Worm (Caenorhabditis elegans): Measurements from ENCODE around the gene cux-7.
A peak's percentile ranks its signal among the peaks of the same experiment; 100 is the strongest.

The cux-7 gene

ce11 chrIII:7544211-7544610 lies 23.6 kb upstream of the cux-7 start (continued):
- TF ChIP-seq tbx-2 (tag; optimal IDR thresholded peaks at IDR 0.05) (no peak), C04F5.9 (tag; optimal IDR thresholded peaks at IDR 0.05) (no peak), egl-27 (tag; optimal IDR thresholded peaks at IDR 0.05) (no peak), ceh-8 (GFP tag; optimal IDR thresholded peaks at IDR 0.05) (no peak), aha-1 (tag; optimal IDR thresholded peaks at IDR 0.05) (no peak), lin-35 (GFP tag; optimal IDR thresholded peaks at IDR 0.05) (no peak), pax-3 (tag; optimal IDR thresholded peaks at IDR 0.05) (no peak), nhr-76 (tag; optimal IDR thresholded peaks at IDR 0.05) (no peak), unc-98 (GFP tag; IDR thresholded peaks at IDR 0.05) (no peak), nhr-12 (tag; optimal IDR thresholded peaks at IDR 0.05) (no peak), unc-30 (tag; optimal IDR thresholded peaks at IDR 0.05) (no peak), snu-23 (GFP tag; optimal IDR thresholded peaks at IDR 0.05) (peak; percentile 24), elt-3 (tag; optimal IDR thresholded peaks at IDR 0.05) (no peak), nhr-71 (tag; optimal IDR thresholded peaks at IDR 0.05) (peak; percentile 48), lin-14 (GFP tag; optimal IDR thresholded peaks at IDR 0.05) (peak; percentile 64), nhr-20 (tag; optimal IDR thresholded peaks at IDR 0.05) (peak; percentile 14), nhr-84 (tag; optimal IDR thresholded peaks at IDR 0.05) (no peak), elt-2 (tag; optimal IDR thresholded peaks at IDR 0.05) (no peak), nhr-90 (tag; optimal IDR thresholded peaks at IDR 0.05; ENCODE audit: poor library complexity) (no peak), hpl-2 (GFP tag; optimal IDR thresholded peaks at IDR 0.05) (no peak), pag-3 (tag; optimal IDR thresholded peaks at IDR 0.05; ENCODE audit: borderline replicate concordance, insufficient read depth) (peak; percentile 83), mep-1 (tag; optimal IDR thresholded peaks at IDR 0.05) (peak; percentile 35), dsc-1 (tag; optimal IDR thresholded peaks at IDR 0.05) (peak; percentile 16), dpl-1 (GFP tag; optimal IDR thresholded peaks at IDR 0.05) (no peak), ets-5 (GFP tag; IDR thresholded peaks at IDR 0.05) (no peak), fkh-8 (tag; optimal IDR thresholded peaks at IDR 0.05) (no peak), sup-37 (GFP tag; optimal IDR thresholded peaks at IDR 0.05) (no peak), unc-130 (tag; optimal IDR thresholded peaks at IDR 0.05) (peak; percentile 25), fkh-4 (tag; optimal IDR thresholded peaks at IDR 0.05; ENCODE audit: borderline replicate concordance) (no peak), mdl-1 (tag; optimal IDR thresholded peaks at IDR 0.05) (no peak), grh-1 (GFP tag; IDR thresholded peaks at IDR 0.05) (no peak), ceh-63 (GFP tag; optimal IDR thresholded peaks at IDR 0.05) (no peak), blmp-1 (tag; optimal IDR thresholded peaks at IDR 0.05) (peak; percentile 88), xbp-1 (tag; optimal IDR thresholded peaks at IDR 0.05) (no peak), snpc-4 (tag; optimal IDR thresholded peaks at IDR 0.05) (no peak), nhr-11 (tag; optimal IDR thresholded peaks at IDR 0.05) (no peak), mab-9 (GFP tag; IDR thresholded peaks at IDR 0.05) (no peak), lin-39 (tag; optimal IDR thresholded peaks at IDR 0.05) (no peak), ceh-82 (tag; optimal IDR thresholded peaks at IDR 0.05) (no peak), alr-1 (tag; optimal IDR thresholded peaks at IDR 0.05; ENCODE audit: borderline replicate concordance) (no peak), nhr-85 (tag) (peak; percentile 76), fkh-10 (GFP tag; optimal IDR thresholded peaks at IDR 0.05) (no peak), nhr-237 (tag; optimal IDR thresholded peaks at IDR 0.05) (no peak), nhr-28 (tag; optimal IDR thresholded peaks at IDR 0.05) (no peak), sox-4 (tag; optimal IDR thresholded peaks at IDR 0.05) (no peak), ceh-90 (tag; optimal IDR thresholded peaks at IDR 0.05) (no peak), Y116A8C.19 (tag; optimal IDR thresholded peaks at IDR 0.05; ENCODE audit: borderline replicate concordance) (no peak), egl-13 (tag; optimal IDR thresholded peaks at IDR 0.05) (no peak), lin-15B (tag; optimal IDR thresholded peaks at IDR 0.05) (no peak), nhr-19 (GFP tag; conservative IDR thresholded peaks at IDR 0.05) (no peak), zag-1 (tag; optimal IDR thresholded peaks at IDR 0.05) (no peak), lir-3 (tag; optimal IDR thresholded peaks at IDR 0.05; ENCODE audit: poor library complexity) (no peak), sptf-1 (tag; optimal IDR thresholded peaks at IDR 0.05) (no peak)
